Worm (Caenorhabditis elegans): ENCODE data around the gene gpx-6.

DNA sequence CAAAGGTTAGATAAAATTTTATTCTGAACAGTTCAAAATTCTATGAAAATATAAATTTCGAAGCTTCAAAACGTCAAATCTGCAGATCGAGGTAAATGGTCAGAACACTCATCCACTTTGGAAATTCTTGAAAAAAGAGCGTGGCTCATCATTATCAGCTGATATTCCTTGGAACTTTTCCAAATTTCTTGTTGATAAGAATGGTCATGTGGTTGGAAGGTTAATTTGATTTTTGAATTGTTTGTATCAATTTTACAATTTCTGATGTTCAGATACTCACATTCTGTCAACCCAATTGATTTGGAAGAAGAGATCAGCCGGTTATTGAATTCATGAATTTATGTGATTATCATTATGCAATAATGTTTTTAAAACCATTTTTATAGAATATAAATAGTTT, 1.1 kb downstream of the gpx-6 start:
- TF ChIP-seq dmd-4 (tag; optimal IDR thresholded peaks at IDR 0.05) (no peak), nhr-237 (tag; optimal IDR thresholded peaks at IDR 0.05) (no peak), ceh-82 (tag; optimal IDR thresholded peaks at IDR 0.05) (no peak), egl-27 (tag; optimal IDR thresholded peaks at IDR 0.05) (no peak), Y55F3AM.14 (GFP tag; optimal IDR thresholded peaks at IDR 0.05) (no peak), nhr-25 (tag; optimal IDR thresholded peaks at IDR 0.05) (no peak), nhr-11 (tag; optimal IDR thresholded peaks at IDR 0.05) (no peak), skn-1 (tag; optimal IDR thresholded peaks at IDR 0.05) (no peak), ztf-4 (tag; optimal IDR thresholded peaks at IDR 0.05) (no peak), mdl-1 (tag; optimal IDR thresholded peaks at IDR 0.05) (no peak)
